Worm (Caenorhabditis elegans) whole organism, L1 larva: Measurements from ENCODE around the gene K03B4.6.

ENCODE experiments used
- Y116A8C.19 ChIP-seq: sonication (generic microtip); optimal IDR thresholded peaks from 2 replicates; lab custom pipeline; 2016; ENCODE audit warnings: missing compliant biosample characterization, missing genetic modification characterization, borderline replicate concordance
- aha-1 ChIP-seq: fragments of 150-350 bp; optimal IDR thresholded peaks from 2 replicates; lab custom pipeline; 2014; ENCODE audit warnings: missing biosample characterization, missing genetic modification characterization
- ama-1 ChIP-seq: fragments of 150-350 bp; optimal IDR thresholded peaks from 2 replicates; lab custom pipeline; 2014
- blmp-1 ChIP-seq: fragments of 150-350 bp; optimal IDR thresholded peaks from 2 replicates; lab custom pipeline; 2014; ENCODE audit warnings: missing biosample characterization, missing genetic modification characterization
- ceh-63 ChIP-seq: fragments of 200-800 bp; sonication (Bioruptor generic); optimal IDR thresholded peaks from 2 replicates; lab custom pipeline; 2018; ENCODE audit warnings: mild to moderate bottlenecking, missing genetic modification characterization, missing compliant biosample characterization
- ceh-8 ChIP-seq: fragments of 200-800 bp; sonication (Bioruptor generic); optimal IDR thresholded peaks from 2 replicates; lab custom pipeline; 2018; ENCODE audit warnings: mild to moderate bottlenecking, missing genetic modification characterization, moderate library complexity, missing compliant biosample characterization
- ceh-82 ChIP-seq, 3 experiments: fragments of 150-350 bp in 1 of 3; sonication (generic microtip) in 2 of 3; optimal IDR thresholded peaks; 2 replicates each; lab custom pipeline; 2014 to 2017; ENCODE audit warnings: missing biosample characterization in 3 of 3, missing genetic modification characterization in 3 of 3
- ceh-90 ChIP-seq: sonication (generic microtip); optimal IDR thresholded peaks from 2 replicates; lab custom pipeline; 2016; ENCODE audit warnings: missing genetic modification characterization, missing compliant biosample characterization
- ces-1 ChIP-seq: fragments of 150-350 bp; optimal IDR thresholded peaks from 2 replicates; lab custom pipeline; 2014; ENCODE audit warnings: missing biosample characterization, missing genetic modification reagents, missing genetic modification characterization
- dpl-1 ChIP-seq, 3 experiments: fragments of 150-350 bp in 2 of 3; sonication (generic microtip) in 1 of 3; optimal IDR thresholded peaks; 2 replicates each; lab custom pipeline; 2014 to 2017; ENCODE audit warnings: missing biosample characterization in 3 of 3, missing genetic modification characterization in 3 of 3, missing genetic modification reagents in 3 of 3
- efl-1 ChIP-seq, 4 experiments: fragments of 150-350 bp; optimal IDR thresholded peaks in 3 of 4; peaks in 1 of 4; 1 replicate in 1 of 4; 2 replicates in 3 of 4; lab custom pipeline; 2014; ENCODE audit warnings: missing biosample characterization in 2 of 4, missing genetic modification characterization in 2 of 4, missing genetic modification reagents in 2 of 4
- egl-13 ChIP-seq: sonication (generic microtip); optimal IDR thresholded peaks from 2 replicates; lab custom pipeline; 2016; ENCODE audit warnings: missing genotype, missing genetic modification reagents, missing genetic modification characterization, missing compliant biosample characterization
- egl-27 ChIP-seq, 2 experiments: fragments of 150-350 bp in 1 of 2; sonication (generic microtip); optimal IDR thresholded peaks; 3 replicates each; lab custom pipeline; 2017 to 2018; ENCODE audit warnings: missing biosample characterization in 2 of 2, missing genetic modification characterization in 2 of 2, missing genetic modification reagents in 2 of 2
- elt-2 ChIP-seq: sonication (generic microtip); optimal IDR thresholded peaks from 2 replicates; lab custom pipeline; 2016; ENCODE audit warnings: missing genetic modification characterization, mild to moderate bottlenecking, inconsistent platforms, missing compliant biosample characterization, missing genetic modification reagents
- ets-5 ChIP-seq: fragments of 200-800 bp; sonication (Bioruptor generic); IDR thresholded peaks from 2 replicates; pipeline ENCODE4 v1.3.6; 2022; ENCODE audit warnings: missing genetic modification characterization, missing compliant biosample characterization
- fos-1 ChIP-seq: fragments of 150-350 bp; optimal IDR thresholded peaks from 2 replicates; lab custom pipeline; 2014; ENCODE audit warnings: missing biosample characterization, missing genetic modification characterization
- grh-1 ChIP-seq: fragments of 200-800 bp; sonication (Bioruptor generic); IDR thresholded peaks from 2 replicates; pipeline ENCODE4 v1.3.6; 2022; ENCODE audit warnings: missing genetic modification reagents, missing genetic modification characterization, missing compliant biosample characterization
- hlh-17 ChIP-seq: fragments of 200-800 bp; sonication (Bioruptor generic); optimal IDR thresholded peaks from 2 replicates; lab custom pipeline; 2018; ENCODE audit warnings: missing genetic modification characterization, mild to moderate bottlenecking, missing compliant biosample characterization, moderate library complexity, borderline replicate concordance
- hlh-4 ChIP-seq: sonication (generic microtip); optimal IDR thresholded peaks from 2 replicates; lab custom pipeline; 2016; ENCODE audit warnings: mild to moderate bottlenecking, missing genetic modification characterization, missing compliant biosample characterization
- hpl-2 ChIP-seq: fragments of 150-350 bp; optimal IDR thresholded peaks from 2 replicates; lab custom pipeline; 2014; ENCODE audit warnings: missing biosample characterization, missing genetic modification reagents, missing genetic modification characterization
- isw-1 ChIP-seq: fragments of 200-800 bp; sonication (Bioruptor generic); IDR thresholded peaks from 2 replicates; pipeline ENCODE4 v1.3.6; 2022; ENCODE audit warnings: missing genetic modification characterization, missing compliant biosample characterization
- jun-1 ChIP-seq: fragments of 150-350 bp; optimal IDR thresholded peaks from 2 replicates; lab custom pipeline; 2014; ENCODE audit warnings: missing biosample characterization, missing genetic modification reagents, missing genetic modification characterization
- lin-13 ChIP-seq: fragments of 150-350 bp; optimal IDR thresholded peaks from 2 replicates; lab custom pipeline; 2014; ENCODE audit warnings: missing biosample characterization, missing genetic modification reagents, missing genetic modification characterization
- lin-15B ChIP-seq: fragments of 150-350 bp; sonication (generic microtip); optimal IDR thresholded peaks from 3 replicates; lab custom pipeline; 2014; ENCODE audit warnings: missing biosample characterization, missing genetic modification characterization
- lin-35 ChIP-seq, 2 experiments: fragments of 150-350 bp; optimal IDR thresholded peaks; 2 replicates each; lab custom pipeline; 2014; ENCODE audit warnings: missing biosample characterization in 2 of 2, missing genetic modification characterization in 2 of 2, missing genetic modification reagents in 2 of 2
- lin-39 ChIP-seq: fragments of 150-350 bp; optimal IDR thresholded peaks from 2 replicates; lab custom pipeline; 2014; ENCODE audit warnings: missing biosample characterization, missing genetic modification reagents, missing genetic modification characterization
- mab-9 ChIP-seq: fragments of 200-800 bp; sonication (Bioruptor generic); IDR thresholded peaks from 2 replicates; pipeline ENCODE4 v1.3.6; 2022; ENCODE audit warnings: missing genetic modification reagents, missing genetic modification characterization, missing compliant biosample characterization
- mdl-1 ChIP-seq, 2 experiments: fragments of 150-350 bp; optimal IDR thresholded peaks; 2 replicates each; lab custom pipeline; 2014 to 2017; ENCODE audit warnings: missing biosample characterization in 2 of 2, missing genetic modification characterization in 2 of 2, inconsistent platforms in 1 of 2
- nhr-11 ChIP-seq: fragments of 150-350 bp; optimal IDR thresholded peaks from 2 replicates; lab custom pipeline; 2014; ENCODE audit warnings: missing biosample characterization, missing genetic modification characterization
- nhr-19 ChIP-seq: fragments of 200-800 bp; sonication (Bioruptor generic); conservative IDR thresholded peaks from 2 replicates; pipeline ENCODE4 v1.3.6; 2022; ENCODE audit warnings: missing genetic modification characterization, missing compliant biosample characterization
- nhr-20 ChIP-seq: sonication (generic microtip); optimal IDR thresholded peaks from 2 replicates; lab custom pipeline; 2016; ENCODE audit warnings: mild to moderate bottlenecking, missing genetic modification characterization, missing compliant biosample characterization
- nhr-28 ChIP-seq: fragments of 150-350 bp; optimal IDR thresholded peaks from 2 replicates; lab custom pipeline; 2014; ENCODE audit warnings: missing biosample characterization, missing genetic modification characterization
- nhr-71 ChIP-seq: sonication (generic microtip); optimal IDR thresholded peaks from 2 replicates; lab custom pipeline; 2016; ENCODE audit warnings: mild to moderate bottlenecking, missing genetic modification characterization, moderate library complexity, missing compliant biosample characterization
- nhr-76 ChIP-seq: sonication (generic microtip); optimal IDR thresholded peaks from 2 replicates; lab custom pipeline; 2017; ENCODE audit warnings: missing biosample characterization, missing genetic modification characterization
- nhr-84 ChIP-seq: sonication (generic microtip); optimal IDR thresholded peaks from 2 replicates; lab custom pipeline; 2017; ENCODE audit warnings: missing biosample characterization, missing genetic modification characterization
- nhr-85 ChIP-seq: sonication (generic microtip); peaks from one replicate; lab custom pipeline; 2016; ENCODE audit warnings: missing genetic modification characterization, inconsistent platforms, missing compliant biosample characterization
- nhr-90 ChIP-seq: sonication (generic microtip); optimal IDR thresholded peaks from 2 replicates; lab custom pipeline; 2016; ENCODE audit warnings: mild to moderate bottlenecking, missing genetic modification characterization, missing compliant biosample characterization; ENCODE audit not compliant: poor library complexity
- rnt-1 ChIP-seq: sonication (generic microtip); optimal IDR thresholded peaks from 2 replicates; lab custom pipeline; 2016; ENCODE audit warnings: mild to moderate bottlenecking, missing genetic modification characterization, moderate library complexity, missing compliant biosample characterization
- skn-1 ChIP-seq: fragments of 150-350 bp; optimal IDR thresholded peaks from 2 replicates; lab custom pipeline; 2014; ENCODE audit warnings: missing biosample characterization, missing genetic modification characterization
- swsn-7 ChIP-seq: sonication (generic microtip); optimal IDR thresholded peaks from 2 replicates; lab custom pipeline; 2016; ENCODE audit warnings: missing genetic modification characterization, missing compliant biosample characterization
- tbx-2 ChIP-seq: sonication (generic microtip); optimal IDR thresholded peaks from 2 replicates; lab custom pipeline; 2016; ENCODE audit warnings: missing genetic modification characterization, missing compliant biosample characterization
- tlp-1 ChIP-seq: fragments of 150-350 bp; optimal IDR thresholded peaks from 2 replicates; lab custom pipeline; 2014; ENCODE audit warnings: missing biosample characterization, missing genetic modification characterization
- unc-62 ChIP-seq: fragments of 150-350 bp; optimal IDR thresholded peaks from 2 replicates; lab custom pipeline; 2014; ENCODE audit warnings: missing biosample characterization, missing genetic modification reagents, missing genetic modification characterization
- unc-86 ChIP-seq: sonication (generic microtip); optimal IDR thresholded peaks from 2 replicates; lab custom pipeline; 2016; ENCODE audit warnings: missing genetic modification characterization, missing compliant biosample characterization
- unc-98 ChIP-seq: fragments of 200-800 bp; sonication (Bioruptor generic); IDR thresholded peaks from 2 replicates; pipeline ENCODE4 v1.3.6; 2022; ENCODE audit warnings: missing genetic modification characterization, missing compliant biosample characterization
- zip-4 ChIP-seq: fragments of 200-800 bp; sonication (Bioruptor generic); optimal IDR thresholded peaks from 2 replicates; lab custom pipeline; 2018; ENCODE audit warnings: mild to moderate bottlenecking, missing genetic modification characterization, moderate library complexity, missing compliant biosample characterization
- ztf-4 ChIP-seq: fragments of 150-350 bp; optimal IDR thresholded peaks from 2 replicates; lab custom pipeline; 2014; ENCODE audit warnings: missing biosample characterization, missing genetic modification characterization

The K03B4.6 gene

ce11 chrV:4687944-4688505, 12.0 kb upstream of the K03B4.6 start, which contains the start of gene K03B4.2:
Gene K03B4.2 (plus strand): TSS chrV:4687994.
- TF ChIP-seq efl-1 (optimal IDR thresholded peaks at IDR 0.05; lab: Kevin White, UChicago), result no peak
- peak in 1 of 2 experiments; percentile 81 for TF ChIP-seq efl-1 (GFP tag; optimal IDR thresholded peaks at IDR 0.05 in 1 of 2; lab: Kevin White, UChicago)
- TF ChIP-seq elt-2 (tag; lab: Kevin White, UChicago), result peak; percentile 3
- TF ChIP-seq nhr-19 (GFP tag; lab: Robert Waterston, UW), result no peak
- TF ChIP-seq ama-1 (lab: Kevin White, UChicago), result peak; percentile 71
- TF ChIP-seq nhr-28, result no peak
- TF ChIP-seq nhr-71, result peak; percentile 11

- TF ChIP-seq grh-1 (peak; percentile 51), ztf-4 (tag; lab: Kevin White, UChicago) (no peak), hpl-2 (no peak), tbx-2 (tag; lab: Kevin White, UChicago) (peak; percentile 53), nhr-71 (peak; percentile 73), lin-13 (GFP tag; lab: Kevin White, UChicago) (no peak), ceh-82 (tag; optimal IDR thresholded peaks at IDR 0.05; lab: Kevin White, UChicago) (peak in 1 of 3 experiments; percentile 67), fos-1 (tag; lab: Kevin White, UChicago) (no peak), nhr-11 (tag; lab: Kevin White, UChicago) (no peak), dpl-1 (GFP tag; optimal IDR thresholded peaks at IDR 0.05; lab: Kevin White, UChicago) (peak; percentile 44 to 66 (median 66)), zip-4 (GFP tag; lab: Kevin White, UChicago) (no peak), nhr-85 (tag; lab: Kevin White, UChicago) (peak; percentile 84), ces-1 (GFP tag; lab: Kevin White, UChicago) (no peak), nhr-76 (tag; lab: Kevin White, UChicago) (no peak), nhr-19 (GFP tag; lab: Robert Waterston, UW) (peak; percentile 52), unc-62 (no peak), egl-27 (tag; optimal IDR thresholded peaks at IDR 0.05; lab: Kevin White, UChicago) (no peak), nhr-84 (no peak), nhr-20 (tag; lab: Kevin White, UChicago) (peak; percentile 62), lin-15B (tag; lab: Kevin White, UChicago) (peak; percentile 9), blmp-1 (tag; lab: Kevin White, UChicago) (peak; percentile 15), elt-2 (tag; lab: Kevin White, UChicago) (peak; percentile 16), aha-1 (no peak), skn-1 (tag; lab: Kevin White, UChicago) (peak; percentile 72), ceh-63 (no peak), Y116A8C.19 (no peak), hlh-17 (GFP tag; lab: Kevin White, UChicago) (no peak), rnt-1 (tag; lab: Kevin White, UChicago) (peak; percentile 75), swsn-7 (tag; lab: Kevin White, UChicago) (peak; percentile 61), ceh-90 (tag; lab: Kevin White, UChicago) (no peak), nhr-28 (no peak), mdl-1 (tag; optimal IDR thresholded peaks at IDR 0.05; lab: Kevin White, UChicago) (peak in 1 of 2 experiments; percentile 88), hlh-4 (tag; lab: Kevin White, UChicago) (no peak), unc-86 (tag; lab: Kevin White, UChicago) (peak; percentile 11), ets-5 (GFP tag; lab: Robert Waterston, UW) (no peak), lin-35 (GFP tag; optimal IDR thresholded peaks at IDR 0.05; lab: Kevin White, UChicago) (peak; percentile 45 to 75), ceh-8 (GFP tag; lab: Kevin White, UChicago) (no peak), nhr-90 (peak; percentile 66), lin-39 (tag; lab: Kevin White, UChicago) (peak; percentile 28), unc-98 (GFP tag; lab: Robert Waterston, UW) (no peak), tlp-1 (no peak), isw-1 (GFP tag; lab: Robert Waterston, UW) (no peak; the same call in 1 of the 2 replicates), egl-13 (tag; lab: Kevin White, UChicago) (peak; percentile 19), mab-9 (GFP tag; lab: Robert Waterston, UW) (no peak), jun-1 (tag; lab: Kevin White, UChicago) (no peak)
These were observed 10.9 kb upstream of the K03B4.6 start, which contains the start of gene taf-10 for ce11 chrV:4686680-4687470. Gene taf-10 (plus strand): TSS chrV:4687103.
